Fruit fly (Drosophila melanogaster): ENCODE data around the gene RpL23A.

RpL23A gene

DNA sequence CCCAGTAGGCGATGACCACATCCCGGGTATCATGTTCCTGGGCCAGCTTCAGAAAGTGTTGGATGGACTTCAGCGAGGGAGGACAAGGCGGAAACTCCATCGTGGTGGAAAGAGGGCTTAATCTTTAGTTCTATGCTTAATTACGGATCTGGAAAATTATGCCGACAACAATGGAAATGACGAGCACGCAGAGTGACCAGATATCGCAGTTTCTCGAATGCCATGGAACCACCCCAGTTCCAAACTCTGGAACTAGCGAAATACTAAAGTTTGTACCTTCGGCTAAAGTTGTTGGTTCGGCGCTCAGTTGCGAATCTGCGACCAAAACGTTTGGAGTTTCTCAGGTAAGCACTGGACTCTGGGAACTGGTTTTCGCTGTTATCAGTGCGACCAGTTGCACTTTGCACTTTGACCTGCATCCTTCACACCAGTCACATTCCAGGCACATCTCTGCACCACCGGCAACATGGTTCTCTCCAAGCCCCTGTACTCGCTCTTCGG is 15.7 kb downstream of the RpL23A start, which contains the start of the genes CG7970 and Vta1 (continued):
- TF ChIP-seq CG31627 (GFP tag; optimal IDR thresholded peaks at IDR 0.05) (no peak), Eip78C (GFP tag) (no peak), Sox102F (GFP tag; optimal IDR thresholded peaks at IDR 0.05) (no peak), Blimp-1 (GFP tag; optimal IDR thresholded peaks at IDR 0.05) (no peak), fd85E (GFP tag; optimal IDR thresholded peaks at IDR 0.05) (no peak), acj6 (GFP tag; optimal IDR thresholded peaks at IDR 0.05) (no peak), eg (GFP tag; IDR thresholded peaks at IDR 0.05) (peak; percentile 80), dsx (GFP tag; optimal IDR thresholded peaks at IDR 0.05; ENCODE audit: poor library complexity, severe bottlenecking) (no peak), Eip93F (GFP tag; optimal IDR thresholded peaks at IDR 0.05) (no peak), pdm3 (GFP tag; optimal IDR thresholded peaks at IDR 0.05) (no peak), Smox (GFP tag; optimal IDR thresholded peaks at IDR 0.05) (no peak), CG11294 (GFP tag; IDR thresholded peaks at IDR 0.05) (no peak), Hr4 (GFP tag; optimal IDR thresholded peaks at IDR 0.05) (no peak), salr (GFP tag; optimal IDR thresholded peaks at IDR 0.05) (peak in 1 of 2 experiments; percentile 45), CG4318 (GFP tag; optimal IDR thresholded peaks at IDR 0.05) (no peak), OdsH (GFP tag; optimal IDR thresholded peaks at IDR 0.05) (no peak), CG6792 (GFP tag; optimal IDR thresholded peaks at IDR 0.05) (no peak)

DNA sequence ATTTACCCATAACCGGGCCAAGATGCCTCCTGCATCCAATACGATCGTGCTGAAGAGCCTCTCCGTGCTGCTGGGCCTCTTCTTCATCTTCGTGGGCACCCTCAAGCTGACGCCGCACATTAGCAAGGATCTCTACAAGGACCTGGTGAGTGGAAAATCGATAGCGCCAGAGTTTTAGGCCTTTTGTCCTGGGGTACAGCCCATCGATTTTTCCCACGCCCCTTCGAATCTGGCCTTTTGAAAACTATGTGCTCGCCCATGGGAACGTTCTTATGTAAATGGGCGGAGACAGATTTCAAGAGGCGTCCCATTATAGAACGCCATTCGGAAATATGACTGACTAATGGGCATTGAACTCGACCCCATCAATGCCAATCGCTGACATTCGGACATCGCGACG is 19.1 kb downstream of the RpL23A start:
- no peak for TF ChIP-seq CG16779 (tag; optimal IDR thresholded peaks at IDR 0.05)
- no peak for TF ChIP-seq fd85E (GFP tag; optimal IDR thresholded peaks at IDR 0.05)
- TF ChIP-seq salr (GFP tag; optimal IDR thresholded peaks at IDR 0.05): no peak
- no peak for TF ChIP-seq Hr38 (GFP tag; optimal IDR thresholded peaks at IDR 0.05)
- no peak for TF ChIP-seq cyc (GFP tag; optimal IDR thresholded peaks at IDR 0.05)
- TF ChIP-seq esn (GFP tag; optimal IDR thresholded peaks at IDR 0.05): no peak
- TF ChIP-seq CG15336 (GFP tag; IDR thresholded peaks at IDR 0.05): no peak
- TF ChIP-seq OdsH (GFP tag; optimal IDR thresholded peaks at IDR 0.05): no peak
- TF ChIP-seq Sox15 (GFP tag; optimal IDR thresholded peaks at IDR 0.05): no peak
- TF ChIP-seq CG6808 (GFP tag; optimal IDR thresholded peaks at IDR 0.05): no peak
- no peak for TF ChIP-seq vri (GFP tag; optimal IDR thresholded peaks at IDR 0.05)
- TF ChIP-seq Blimp-1 (GFP tag; optimal IDR thresholded peaks at IDR 0.05): no peak
- TF ChIP-seq topi (GFP tag; optimal IDR thresholded peaks at IDR 0.05): no peak
- TF ChIP-seq CG9139 (GFP tag; optimal IDR thresholded peaks at IDR 0.05): no peak
- no peak for TF ChIP-seq CG3919 (GFP tag; optimal IDR thresholded peaks at IDR 0.05)
- no peak for TF ChIP-seq pdm3 (GFP tag; optimal IDR thresholded peaks at IDR 0.05)
- no peak for TF ChIP-seq CG10669 (GFP tag; optimal IDR thresholded peaks at IDR 0.05)
- no peak for TF ChIP-seq Eip78C (GFP tag)

DNA sequence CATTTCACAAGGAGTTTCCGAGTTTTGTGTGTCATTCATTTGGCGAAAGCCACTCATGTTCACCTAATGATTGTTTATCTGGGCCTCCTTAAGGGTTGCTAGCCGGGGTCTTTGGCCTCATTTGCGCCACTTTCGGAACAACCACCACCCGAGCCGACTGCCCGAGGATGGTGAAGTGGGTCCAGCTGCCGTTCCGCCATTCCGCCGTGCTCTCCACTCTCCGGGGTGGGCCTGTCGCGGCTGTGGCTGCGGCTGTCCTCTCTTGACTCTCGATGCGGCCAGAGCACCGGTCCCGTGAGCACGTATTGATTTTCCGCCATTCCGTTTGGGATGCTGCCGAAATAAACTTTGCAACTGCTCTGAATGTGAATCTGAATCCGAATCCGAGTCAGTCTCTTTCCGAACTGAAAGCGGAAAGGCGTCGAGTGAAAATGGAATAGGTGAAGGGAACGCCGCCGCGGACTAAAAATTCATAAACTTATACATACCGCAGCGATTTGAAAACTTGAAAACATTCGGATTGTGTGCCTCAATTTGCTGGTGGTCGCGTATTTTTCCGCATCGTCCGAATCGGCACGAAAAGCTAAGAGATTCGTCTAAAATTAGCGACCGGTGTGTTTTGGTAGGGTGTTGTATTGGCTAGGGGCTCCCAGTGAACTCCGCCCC is 19.6 kb downstream of the RpL23A start, which contains the start of gene CG13920:
CG13920 (plus strand) TSS at position 255 of the 666 bp plus-strand sequence.
- TF ChIP-seq Met (GFP tag; optimal IDR thresholded peaks at IDR 0.05) (no peak), spab (GFP tag; optimal IDR thresholded peaks at IDR 0.05) (no peak), ss (GFP tag; optimal IDR thresholded peaks at IDR 0.05) (no peak), Lpt (GFP tag; optimal IDR thresholded peaks at IDR 0.05) (no peak), Hr39 (GFP tag; optimal IDR thresholded peaks at IDR 0.05) (no peak), net (GFP tag; optimal IDR thresholded peaks at IDR 0.05) (no peak), achi (GFP tag; optimal IDR thresholded peaks at IDR 0.05) (no peak), Eip93F (GFP tag; optimal IDR thresholded peaks at IDR 0.05) (no peak), CG16779 (tag; optimal IDR thresholded peaks at IDR 0.05) (no peak), topi (GFP tag; optimal IDR thresholded peaks at IDR 0.05) (no peak)

All from whole organism, prepupa.